Fruit fly (Drosophila melanogaster) whole organism, embryonic: Measurements from ENCODE around the gene CG12301.

Experiments
- Aef1 ChIP-seq: fragments of 200-800 bp; sonication (Bioruptor generic); IDR thresholded peaks from 3 replicates; pipeline ENCODE4 v1.3.6; 2022; ENCODE audit warnings: missing biosample characterization, missing genetic modification characterization
- CG1024 ChIP-seq: fragments of 200-800 bp; sonication (Bioruptor generic); IDR thresholded peaks from 2 replicates; pipeline ENCODE4 v1.3.6; 2022; ENCODE audit warnings: missing biosample characterization, missing genetic modification characterization
- CG10565 ChIP-seq: fragments of 200-800 bp; sonication (Bioruptor generic); optimal IDR thresholded peaks from 3 replicates; lab custom pipeline; 2016; ENCODE audit warnings: missing biosample characterization, mild to moderate bottlenecking, missing genetic modification characterization
- CG11696 ChIP-seq: fragments of 200-800 bp; sonication (Bioruptor generic); IDR thresholded peaks from 2 replicates; pipeline ENCODE4 v1.3.6; 2022; ENCODE audit warnings: missing biosample characterization, missing genetic modification characterization
- CG12104 ChIP-seq: fragments of 200-800 bp; sonication (Bioruptor generic); optimal IDR thresholded peaks from 3 replicates; lab custom pipeline; 2016; ENCODE audit warnings: missing biosample characterization, missing genetic modification characterization
- CG12155 ChIP-seq: fragments of 200-800 bp; sonication (Bioruptor generic); optimal IDR thresholded peaks from 3 replicates; lab custom pipeline; 2016; ENCODE audit warnings: missing biosample characterization, missing genetic modification characterization
- CG12659 ChIP-seq: fragments of 200-800 bp; sonication (Bioruptor generic); optimal IDR thresholded peaks from 3 replicates; lab custom pipeline; 2017; ENCODE audit warnings: mild to moderate bottlenecking, missing biosample characterization, missing genetic modification reagents, missing genetic modification characterization
- CG13296 ChIP-seq: fragments of 200-800 bp; sonication (Bioruptor generic); optimal IDR thresholded peaks from 3 replicates; lab custom pipeline; 2018; ENCODE audit warnings: missing biosample characterization, mild to moderate bottlenecking, missing genetic modification characterization
- CG13624 ChIP-seq: fragments of 200-800 bp; sonication (Bioruptor generic); optimal IDR thresholded peaks from 2 replicates; lab custom pipeline; 2016; ENCODE audit warnings: missing biosample characterization, missing genetic modification characterization
- CG15011 ChIP-seq: fragments of 200-800 bp; sonication (Bioruptor generic); optimal IDR thresholded peaks from 3 replicates; lab custom pipeline; 2018; ENCODE audit warnings: missing biosample characterization, mild to moderate bottlenecking, missing genetic modification characterization
- CG1603 ChIP-seq: fragments of 200-800 bp; sonication (Bioruptor generic); optimal IDR thresholded peaks from 2 replicates; lab custom pipeline; 2019; ENCODE audit warnings: missing biosample characterization, mild to moderate bottlenecking, missing genetic modification characterization, moderate library complexity
- CG1832 ChIP-seq: fragments of 200-800 bp; sonication (Bioruptor generic); optimal IDR thresholded peaks from 2 replicates; lab custom pipeline; 2017; ENCODE audit warnings: missing biosample characterization, mild to moderate bottlenecking, missing genetic modification characterization, inconsistent platforms
- CG2202 ChIP-seq: fragments of 200-800 bp; sonication (Bioruptor generic); optimal IDR thresholded peaks from 2 replicates; lab custom pipeline; 2018; ENCODE audit warnings: missing biosample characterization, mild to moderate bottlenecking, missing genetic modification characterization
- CG30020 ChIP-seq: fragments of 200-800 bp; optimal IDR thresholded peaks from 2 replicates; lab custom pipeline; 2019; ENCODE audit warnings: missing biosample characterization, mild to moderate bottlenecking, missing genetic modification characterization, moderate library complexity
- CG31365 ChIP-seq: fragments of 200-800 bp; sonication (Bioruptor generic); optimal IDR thresholded peaks from 2 replicates; lab custom pipeline; 2018; ENCODE audit warnings: missing biosample characterization, mild to moderate bottlenecking, missing genetic modification characterization
- CG4360 ChIP-seq: fragments of 200-800 bp; sonication (Bioruptor generic); IDR thresholded peaks from 2 replicates; pipeline ENCODE4 v1.3.6; 2022; ENCODE audit warnings: missing biosample characterization, missing genetic modification characterization
- CG5953 ChIP-seq: fragments of 200-800 bp; sonication (Bioruptor generic); IDR thresholded peaks from 2 replicates; pipeline ENCODE4 v1.3.6; 2022; ENCODE audit warnings: missing biosample characterization, missing genetic modification characterization
- CG7372 ChIP-seq: fragments of 200-800 bp; sonication (Bioruptor generic); IDR thresholded peaks from 2 replicates; pipeline ENCODE4 v1.3.6; 2022; ENCODE audit warnings: missing biosample characterization, missing genetic modification characterization
- CG8290 ChIP-seq, 3 experiments: fragments of 200-800 bp; sonication (Bioruptor generic); optimal IDR thresholded peaks; 2 replicates each; lab custom pipeline; 2016 to 2019; ENCODE audit warnings: missing biosample characterization in 3 of 3, missing genetic modification characterization in 3 of 3, mild to moderate bottlenecking in 2 of 3, moderate library complexity in 1 of 3
- CG9215 ChIP-seq: fragments of 200-800 bp; sonication (Bioruptor generic); IDR thresholded peaks from 2 replicates; pipeline ENCODE4 v1.3.6; 2022; ENCODE audit warnings: missing biosample characterization, missing genetic modification characterization
- CHES-1-like ChIP-seq: fragments of 200-800 bp; sonication (Bioruptor generic); optimal IDR thresholded peaks from 2 replicates; lab custom pipeline; 2016; ENCODE audit warnings: missing biosample characterization, missing genetic modification characterization
- D19A ChIP-seq: fragments of 200-800 bp; optimal IDR thresholded peaks from 3 replicates; lab custom pipeline; 2019; ENCODE audit warnings: missing biosample characterization, mild to moderate bottlenecking, missing genetic modification characterization, moderate library complexity
- MESR4 ChIP-seq: fragments of 200-800 bp; sonication (Bioruptor generic); optimal IDR thresholded peaks from 2 replicates; lab custom pipeline; 2018; ENCODE audit warnings: missing biosample characterization, mild to moderate bottlenecking, missing genetic modification characterization, moderate library complexity
- Myb ChIP-seq: fragments of 200-800 bp; sonication (Bioruptor generic); optimal IDR thresholded peaks from 2 replicates; lab custom pipeline; 2016; ENCODE audit warnings: missing biosample characterization, missing genetic modification characterization
- Nf-YB ChIP-seq: fragments of 200-800 bp; sonication (Bioruptor generic); optimal IDR thresholded peaks from 3 replicates; lab custom pipeline; 2019; ENCODE audit warnings: missing biosample characterization, mild to moderate bottlenecking, missing genetic modification characterization, moderate library complexity
- Pdp1 ChIP-seq, 2 experiments: fragments of 200-800 bp; sonication (Bioruptor generic); optimal IDR thresholded peaks; 3 replicates each; lab custom pipeline; 2016; ENCODE audit warnings: missing biosample characterization in 2 of 2, missing genetic modification characterization in 2 of 2, mild to moderate bottlenecking in 1 of 2, moderate library complexity in 1 of 2
- Vsx1 ChIP-seq: fragments of 200-800 bp; sonication (Bioruptor generic); optimal IDR thresholded peaks from 2 replicates; lab custom pipeline; 2017; ENCODE audit warnings: missing biosample characterization, mild to moderate bottlenecking, missing genetic modification characterization, missing genetic modification reagents
- ab ChIP-seq: fragments of 200-800 bp; sonication (Bioruptor generic); optimal IDR thresholded peaks from 2 replicates; lab custom pipeline; 2016; ENCODE audit warnings: missing biosample characterization, missing genetic modification characterization
- amos ChIP-seq: fragments of 200-800 bp; sonication (Bioruptor generic); IDR thresholded peaks from 2 replicates; pipeline ENCODE4 v1.3.6; 2022; ENCODE audit warnings: missing biosample characterization, missing genetic modification characterization; ENCODE audit not compliant: partially characterized antibody
- ara ChIP-seq: fragments of 200-800 bp; sonication (Bioruptor generic); IDR thresholded peaks from 2 replicates; pipeline ENCODE4 v1.3.6; 2022; ENCODE audit warnings: missing biosample characterization, missing genetic modification characterization
- bigmax ChIP-seq: fragments of 200-800 bp; sonication (Bioruptor generic); optimal IDR thresholded peaks from 2 replicates; lab custom pipeline; 2018; ENCODE audit warnings: missing biosample characterization, mild to moderate bottlenecking, missing genetic modification characterization
- bsh ChIP-seq, 2 experiments: fragments of 200-800 bp; sonication (Bioruptor generic); optimal IDR thresholded peaks; 2 replicates each; lab custom pipeline; 2017 to 2018; ENCODE audit warnings: mild to moderate bottlenecking in 2 of 2, missing biosample characterization in 2 of 2, missing genetic modification characterization in 2 of 2, moderate library complexity in 1 of 2
- cas ChIP-seq: fragments of 200-800 bp; sonication (Bioruptor generic); IDR thresholded peaks from 2 replicates; pipeline ENCODE4 v1.3.6; 2022; ENCODE audit warnings: missing biosample characterization, missing genetic modification characterization
- grau ChIP-seq: fragments of 200-800 bp; optimal IDR thresholded peaks from 3 replicates; lab custom pipeline; 2019; ENCODE audit warnings: missing biosample characterization, mild to moderate bottlenecking, missing genetic modification characterization, moderate library complexity
- grn ChIP-seq: fragments of 200-800 bp; sonication (Bioruptor generic); optimal IDR thresholded peaks from 3 replicates; lab custom pipeline; 2017; ENCODE audit warnings: missing biosample characterization, missing genetic modification characterization
- gt ChIP-seq: fragments of 200-800 bp; sonication (Bioruptor generic); IDR thresholded peaks from 2 replicates; pipeline ENCODE4 v1.3.6; 2022; ENCODE audit warnings: missing biosample characterization, missing genetic modification characterization
- mld ChIP-seq: fragments of 200-800 bp; sonication (Bioruptor generic); IDR thresholded peaks from 3 replicates; pipeline ENCODE4 v1.3.6; 2022; ENCODE audit warnings: missing biosample characterization, missing genetic modification characterization; ENCODE audit not compliant: partially characterized antibody
- nerfin-1 ChIP-seq: fragments of 200-800 bp; sonication (Bioruptor generic); optimal IDR thresholded peaks from 3 replicates; lab custom pipeline; 2019; ENCODE audit warnings: missing biosample characterization, mild to moderate bottlenecking, missing genetic modification characterization, moderate library complexity
- prd ChIP-seq, 3 experiments: fragments of >200 bp in 2 of 3; fragments of 200-800 bp in 1 of 3; sonication (Bioruptor generic) in 1 of 3; optimal IDR thresholded peaks in 2 of 3; IDR thresholded peaks in 1 of 3; 2 replicates in 2 of 3; 3 replicates in 1 of 3; pipeline versions ENCODE4 v1.3.6 to Lab custom; 2017 to 2022; ENCODE audit warnings: missing biosample characterization in 1 of 3, missing genetic modification characterization in 1 of 3
- sd ChIP-seq: fragments of 200-800 bp; sonication (Bioruptor generic); optimal IDR thresholded peaks from 3 replicates; lab custom pipeline; 2018; ENCODE audit warnings: missing biosample characterization, mild to moderate bottlenecking, missing genetic modification characterization, moderate library complexity
- slp2 ChIP-seq: fragments of 200-800 bp; sonication (Bioruptor generic); optimal IDR thresholded peaks from 2 replicates; lab custom pipeline; 2016; ENCODE audit warnings: missing biosample characterization, missing genetic modification characterization
- sr ChIP-seq: fragments of 200-800 bp; sonication (Bioruptor generic); IDR thresholded peaks from 3 replicates; pipeline ENCODE4 v1.3.6; 2022; ENCODE audit warnings: missing biosample characterization, missing genetic modification characterization
- stc ChIP-seq: fragments of 200-800 bp; sonication (Bioruptor generic); IDR thresholded peaks from 2 replicates; pipeline ENCODE4 v1.3.6; 2022; ENCODE audit warnings: missing biosample characterization, missing genetic modification characterization
- tin ChIP-seq: fragments of 200-800 bp; sonication (Bioruptor generic); optimal IDR thresholded peaks from 3 replicates; lab custom pipeline; 2016; ENCODE audit warnings: missing biosample characterization, missing genetic modification characterization
- ttk ChIP-seq: fragments of 200-800 bp; sonication (Bioruptor generic); IDR thresholded peaks from 2 replicates; pipeline ENCODE4 v2.1.2; 2022; ENCODE audit warnings: missing biosample characterization, missing genetic modification characterization
- vnd ChIP-seq: fragments of 200-800 bp; sonication (Bioruptor generic); IDR thresholded peaks from 3 replicates; pipeline ENCODE4 v1.3.6; 2022; ENCODE audit warnings: missing biosample characterization, missing genetic modification characterization; ENCODE audit not compliant: partially characterized antibody
- wek ChIP-seq: fragments of 200-800 bp; sonication (Bioruptor generic); optimal IDR thresholded peaks from 3 replicates; lab custom pipeline; 2018; ENCODE audit warnings: missing biosample characterization, mild to moderate bottlenecking, missing genetic modification characterization, moderate library complexity

The CG12301 gene

dm6 chr3L:15625676-15626414, 45.2 kb downstream of the CG12301 start (continued):
- TF ChIP-seq Aef1 (peak; percentile 78), CG1832 (no peak), CG7372 (GFP tag; lab: Robert Waterston, UW) (peak; percentile 87), CG8290 (GFP tag; optimal IDR thresholded peaks at IDR 0.05; lab: Kevin White, UChicago) (peak; percentile 70), CG8290 (tag; optimal IDR thresholded peaks at IDR 0.05; lab: Kevin White, UChicago) (peak in 1 of 2 experiments; percentile 28), Myb (GFP tag; lab: Kevin White, UChicago) (peak; percentile 16), CG10565 (peak; percentile 7), Nf-YB (GFP tag; lab: Kevin White, UChicago) (peak; percentile 80), wek (GFP tag; lab: Kevin White, UChicago) (peak; percentile 71), sr (no peak; the same call in 2 of the 3 replicates), gt (GFP tag; lab: Robert Waterston, UW) (peak; percentile 52), CG4360 (peak; percentile 45; the same call in 1 of the 2 replicates), mld (GFP tag; lab: Robert Waterston, UW) (no peak), CG15011 (GFP tag; lab: Kevin White, UChicago) (peak; percentile 88), CG1024 (peak; percentile 57; the same call in 1 of the 2 replicates), ara (GFP tag; lab: Robert Waterston, UW) (peak; percentile 67), CG31365 (tag; lab: Kevin White, UChicago) (peak; percentile 53), slp2 (no peak), ttk (GFP tag; lab: Robert Waterston, UW) (peak; percentile 84), CG13296 (GFP tag; lab: Kevin White, UChicago) (peak; percentile 79), CG13624 (GFP tag; lab: Kevin White, UChicago) (peak; percentile 2), amos (GFP tag; lab: Robert Waterston, UW) (no peak), ab (GFP tag; lab: Kevin White, UChicago) (no peak), Vsx1 (GFP tag; lab: Kevin White, UChicago) (peak; percentile 87), CG2202 (tag; lab: Kevin White, UChicago) (peak; percentile 70), CG12104 (peak; percentile 89), grau (tag; lab: Kevin White, UChicago) (peak; percentile 94), MESR4 (GFP tag; lab: Kevin White, UChicago) (no peak), tin (peak; percentile 90), D19A (peak; percentile 92), Pdp1 (GFP tag; optimal IDR thresholded peaks at IDR 0.05; lab: Kevin White, UChicago) (peak; percentile 53 to 64), stc (GFP tag; lab: Robert Waterston, UW) (peak; percentile 87), CG12659 (GFP tag; lab: Kevin White, UChicago) (peak; percentile 91), bigmax (GFP tag; lab: Kevin White, UChicago) (no peak), cas (GFP tag; lab: Robert Waterston, UW) (peak; percentile 49; the same call in 1 of the 2 replicates), CG9215 (GFP tag; lab: Robert Waterston, UW) (peak; percentile 87), prd (optimal IDR thresholded peaks at IDR 0.05; lab: Kevin White, UChicago) (no peak), prd (GFP tag; IDR thresholded peaks at IDR 0.05; lab: Robert Waterston, UW) (peak; percentile 88), nerfin-1 (tag; lab: Kevin White, UChicago) (peak; percentile 90), grn (GFP tag; lab: Kevin White, UChicago) (peak; percentile 6), vnd (GFP tag; lab: Robert Waterston, UW) (no peak), CG1603 (peak; percentile 38), CG30020 (tag; lab: Kevin White, UChicago) (peak; percentile 69), sd (tag; lab: Kevin White, UChicago) (peak; percentile 59), CG5953 (GFP tag; lab: Robert Waterston, UW) (0 out of 2 replicates have a peak, but pooled peaks have one; percentile 16), bsh (GFP tag; optimal IDR thresholded peaks at IDR 0.05; lab: Kevin White, UChicago) (peak; percentile 86 to 94), CG11696 (GFP tag; lab: Robert Waterston, UW) (peak; percentile 44; the same call in 1 of the 2 replicates), CG12155 (GFP tag; lab: Kevin White, UChicago) (peak; percentile 75), CHES-1-like (peak; percentile 1)
